Fruit fly (Drosophila melanogaster) whole organism, embryonic: ENCODE measurements around the gene CG17562.

ENCODE experiments used
- B-H2 ChIP-seq: fragments of 200-800 bp; sonication (Bioruptor generic); optimal IDR thresholded peaks from 2 replicates; lab custom pipeline; 2018; ENCODE audit warnings: missing biosample characterization, mild to moderate bottlenecking, missing genetic modification characterization
- C15 ChIP-seq: fragments of 200-800 bp; sonication (Bioruptor generic); IDR thresholded peaks from 3 replicates; pipeline ENCODE4 v1.3.6; 2022; ENCODE audit warnings: missing biosample characterization, missing genetic modification characterization
- CG10959 ChIP-seq: fragments of 200-800 bp; sonication (Bioruptor generic); IDR thresholded peaks from 2 replicates; pipeline ENCODE4 v1.3.6; 2022; ENCODE audit warnings: missing biosample characterization, missing genetic modification characterization
- CG11093 ChIP-seq: fragments of 200-800 bp; sonication (Bioruptor generic); IDR thresholded peaks from 3 replicates; pipeline ENCODE4 v1.3.6; 2022; ENCODE audit warnings: missing biosample characterization, missing genetic modification characterization
- CG11560 ChIP-seq: fragments of 200-800 bp; sonication (Bioruptor generic); IDR thresholded peaks from 3 replicates; pipeline ENCODE4 v1.3.6; 2022; ENCODE audit warnings: missing biosample characterization, missing genetic modification characterization
- CG12155 ChIP-seq: fragments of 200-800 bp; sonication (Bioruptor generic); optimal IDR thresholded peaks from 3 replicates; lab custom pipeline; 2016; ENCODE audit warnings: missing biosample characterization, missing genetic modification characterization
- CG13296 ChIP-seq: fragments of 200-800 bp; sonication (Bioruptor generic); optimal IDR thresholded peaks from 3 replicates; lab custom pipeline; 2018; ENCODE audit warnings: missing biosample characterization, mild to moderate bottlenecking, missing genetic modification characterization
- CG1602 ChIP-seq: fragments of 200-800 bp; sonication (Bioruptor generic); optimal IDR thresholded peaks from 3 replicates; lab custom pipeline; 2016; ENCODE audit warnings: missing biosample characterization, missing genetic modification characterization
- CG17802 ChIP-seq: fragments of 200-800 bp; sonication (Bioruptor generic); optimal IDR thresholded peaks from 2 replicates; lab custom pipeline; 2018; ENCODE audit warnings: missing biosample characterization, mild to moderate bottlenecking, missing genetic modification characterization, moderate library complexity
- CG31224 ChIP-seq: fragments of 200-800 bp; sonication (Bioruptor generic); IDR thresholded peaks from 2 replicates; pipeline ENCODE4 v1.3.6; 2022; ENCODE audit warnings: missing biosample characterization, missing genetic modification characterization
- CG3281 ChIP-seq: fragments of 200-800 bp; sonication (Bioruptor generic); optimal IDR thresholded peaks from 3 replicates; lab custom pipeline; 2017; ENCODE audit warnings: missing biosample characterization, mild to moderate bottlenecking, missing genetic modification characterization
- CG42726 ChIP-seq: fragments of 200-800 bp; sonication (Bioruptor generic); IDR thresholded peaks from 2 replicates; pipeline ENCODE4 v1.3.6; 2022; ENCODE audit warnings: missing biosample characterization, missing genetic modification characterization; ENCODE audit not compliant: partially characterized antibody
- CG43689 ChIP-seq: fragments of 200-800 bp; sonication (Bioruptor generic); IDR thresholded peaks from 2 replicates; pipeline ENCODE4 v1.3.6; 2022; ENCODE audit warnings: missing biosample characterization, missing genetic modification characterization
- CG4617 ChIP-seq: fragments of 200-800 bp; sonication (Bioruptor generic); optimal IDR thresholded peaks from 3 replicates; lab custom pipeline; 2016; ENCODE audit warnings: missing biosample characterization, missing genetic modification characterization, borderline replicate concordance
- CG7271 ChIP-seq: fragments of 200-800 bp; sonication (Bioruptor generic); optimal IDR thresholded peaks from 2 replicates; lab custom pipeline; 2018; ENCODE audit warnings: missing biosample characterization, mild to moderate bottlenecking, missing genetic modification characterization, moderate library complexity
- CoRest ChIP-seq: fragments of 200-800 bp; sonication (Bioruptor generic); optimal IDR thresholded peaks from 3 replicates; lab custom pipeline; 2018; ENCODE audit warnings: missing biosample characterization, mild to moderate bottlenecking, missing genetic modification characterization, moderate library complexity
- Dbx ChIP-seq: fragments of 200-800 bp; sonication (Bioruptor generic); IDR thresholded peaks from 3 replicates; pipeline ENCODE4 v1.3.6; 2022; ENCODE audit warnings: missing biosample characterization, missing genetic modification characterization
- Dip2 ChIP-seq: fragments of 200-800 bp; sonication (Bioruptor generic); IDR thresholded peaks from 2 replicates; pipeline ENCODE4 v1.3.6; 2022; ENCODE audit warnings: missing biosample characterization, missing genetic modification characterization
- Dip3 ChIP-seq: fragments of 200-800 bp; sonication (Bioruptor generic); optimal IDR thresholded peaks from 3 replicates; lab custom pipeline; 2016; ENCODE audit warnings: missing biosample characterization, missing genetic modification characterization
- Eip74EF ChIP-seq, 2 experiments: fragments of 200-800 bp in 1 of 2; fragments of >200 bp in 1 of 2; sonication (Bioruptor generic) in 1 of 2; optimal IDR thresholded peaks; 2 replicates each; lab custom pipeline; 2017 to 2019; ENCODE audit warnings: missing biosample characterization in 2 of 2, missing genetic modification characterization in 2 of 2, mild to moderate bottlenecking in 1 of 2, moderate library complexity in 1 of 2
- HLH4C ChIP-seq: fragments of 200-800 bp; sonication (Bioruptor generic); IDR thresholded peaks from 3 replicates; pipeline ENCODE4 v1.3.6; 2022; ENCODE audit warnings: missing biosample characterization, missing genetic modification characterization; ENCODE audit not compliant: partially characterized antibody
- Kr ChIP-seq: fragments of 200-800 bp; sonication (Bioruptor generic); optimal IDR thresholded peaks from 2 replicates; lab custom pipeline; 2017; ENCODE audit warnings: missing biosample characterization, mild to moderate bottlenecking, missing genetic modification characterization
- MBD-R2 ChIP-seq: fragments of 200-800 bp; sonication (Bioruptor generic); IDR thresholded peaks from 2 replicates; pipeline ENCODE4 v1.3.6; 2022; ENCODE audit warnings: missing biosample characterization, missing genetic modification characterization
- Nf-YB ChIP-seq: fragments of 200-800 bp; sonication (Bioruptor generic); optimal IDR thresholded peaks from 3 replicates; lab custom pipeline; 2019; ENCODE audit warnings: missing biosample characterization, mild to moderate bottlenecking, missing genetic modification characterization, moderate library complexity
- NfI ChIP-seq: fragments of 200-800 bp; sonication (Bioruptor generic); optimal IDR thresholded peaks from 3 replicates; lab custom pipeline; 2018; ENCODE audit warnings: missing biosample characterization, mild to moderate bottlenecking, missing genetic modification characterization, moderate library complexity
- Rfx ChIP-seq: fragments of 200-800 bp; sonication (Bioruptor generic); IDR thresholded peaks from 2 replicates; pipeline ENCODE4 v1.3.6; 2022; ENCODE audit warnings: missing biosample characterization, missing genetic modification characterization
- Sin3A ChIP-seq: fragments of >200 bp; optimal IDR thresholded peaks from 2 replicates; lab custom pipeline; 2018
- Sox100B ChIP-seq: fragments of 200-800 bp; sonication (Bioruptor generic); optimal IDR thresholded peaks from 3 replicates; lab custom pipeline; 2018; ENCODE audit warnings: missing biosample characterization, mild to moderate bottlenecking, missing genetic modification characterization
- Ssrp ChIP-seq: fragments of 200-800 bp; sonication (Bioruptor generic); optimal IDR thresholded peaks from 2 replicates; lab custom pipeline; 2018; ENCODE audit warnings: missing biosample characterization, mild to moderate bottlenecking, missing genetic modification characterization, moderate library complexity
- Stat92E ChIP-seq, 3 experiments: fragments of >200 bp in 2 of 3; fragments of 200-800 bp in 1 of 3; sonication (Bioruptor generic) in 1 of 3; optimal IDR thresholded peaks; 2 replicates each; lab custom pipeline; 2017 to 2019; ENCODE audit warnings: missing biosample characterization in 3 of 3, missing genetic modification characterization in 3 of 3, mild to moderate bottlenecking in 1 of 3, moderate library complexity in 1 of 3
- TFAM ChIP-seq: fragments of 200-800 bp; sonication (Bioruptor generic); optimal IDR thresholded peaks from 2 replicates; lab custom pipeline; 2017; ENCODE audit warnings: missing biosample characterization, missing genetic modification characterization, inconsistent platforms
- bigmax ChIP-seq: fragments of 200-800 bp; sonication (Bioruptor generic); optimal IDR thresholded peaks from 2 replicates; lab custom pipeline; 2018; ENCODE audit warnings: missing biosample characterization, mild to moderate bottlenecking, missing genetic modification characterization
- cas ChIP-seq: fragments of 200-800 bp; sonication (Bioruptor generic); IDR thresholded peaks from 2 replicates; pipeline ENCODE4 v1.3.6; 2022; ENCODE audit warnings: missing biosample characterization, missing genetic modification characterization
- crp ChIP-seq, 2 experiments: fragments of 200-800 bp; sonication (Bioruptor generic); optimal IDR thresholded peaks; 2 replicates in 1 of 2; 3 replicates in 1 of 2; lab custom pipeline; 2017; ENCODE audit warnings: missing biosample characterization in 2 of 2, missing genetic modification characterization in 2 of 2, mild to moderate bottlenecking in 1 of 2, moderate library complexity in 1 of 2
- fd102C ChIP-seq: fragments of 200-800 bp; sonication (Bioruptor generic); optimal IDR thresholded peaks from 2 replicates; lab custom pipeline; 2018; ENCODE audit warnings: missing biosample characterization, mild to moderate bottlenecking, missing genetic modification characterization, moderate library complexity
- gfzf ChIP-seq: fragments of 200-800 bp; sonication (Bioruptor generic); optimal IDR thresholded peaks from 2 replicates; lab custom pipeline; 2016; ENCODE audit warnings: missing biosample characterization, mild to moderate bottlenecking, missing genetic modification characterization, moderate library complexity
- grau ChIP-seq: fragments of 200-800 bp; optimal IDR thresholded peaks from 3 replicates; lab custom pipeline; 2019; ENCODE audit warnings: missing biosample characterization, mild to moderate bottlenecking, missing genetic modification characterization, moderate library complexity
- gt ChIP-seq: fragments of 200-800 bp; sonication (Bioruptor generic); IDR thresholded peaks from 2 replicates; pipeline ENCODE4 v1.3.6; 2022; ENCODE audit warnings: missing biosample characterization, missing genetic modification characterization
- ind ChIP-seq: fragments of 200-800 bp; sonication (Bioruptor generic); optimal IDR thresholded peaks from 3 replicates; lab custom pipeline; 2016; ENCODE audit warnings: missing biosample characterization, missing genetic modification characterization
- insv ChIP-seq, 2 experiments: fragments of 200-800 bp; sonication (Bioruptor generic); optimal IDR thresholded peaks; 3 replicates each; lab custom pipeline; 2016 to 2018; ENCODE audit warnings: missing biosample characterization in 2 of 2, missing genetic modification characterization in 2 of 2
- ken ChIP-seq: fragments of 200-800 bp; sonication (Bioruptor generic); IDR thresholded peaks from 3 replicates; pipeline ENCODE4 v1.3.6; 2022; ENCODE audit warnings: missing biosample characterization, missing genetic modification characterization
- psq ChIP-seq: fragments of 200-800 bp; sonication (Bioruptor generic); optimal IDR thresholded peaks from 2 replicates; lab custom pipeline; 2017; ENCODE audit warnings: missing biosample characterization, missing genetic modification characterization
- seq ChIP-seq: fragments of 200-800 bp; sonication (Bioruptor generic); IDR thresholded peaks from 2 replicates; pipeline ENCODE4 v1.3.6; 2022; ENCODE audit warnings: missing biosample characterization, missing genetic modification characterization
- slp2 ChIP-seq: fragments of 200-800 bp; sonication (Bioruptor generic); optimal IDR thresholded peaks from 2 replicates; lab custom pipeline; 2016; ENCODE audit warnings: missing biosample characterization, missing genetic modification characterization
- tio ChIP-seq: fragments of 200-800 bp; sonication (Bioruptor generic); optimal IDR thresholded peaks from 2 replicates; lab custom pipeline; 2017; ENCODE audit warnings: missing biosample characterization, missing genetic modification characterization, inconsistent platforms
- tna ChIP-seq: fragments of 200-800 bp; sonication (Bioruptor generic); IDR thresholded peaks from 2 replicates; pipeline ENCODE4 v1.3.6; 2022; ENCODE audit warnings: missing biosample characterization, missing genetic modification characterization; ENCODE audit not compliant: partially characterized antibody
- twi ChIP-seq: fragments of 200-800 bp; optimal IDR thresholded peaks from 2 replicates; lab custom pipeline; 2019; ENCODE audit warnings: missing biosample characterization, mild to moderate bottlenecking, missing genetic modification characterization, moderate library complexity
- vfl ChIP-seq: fragments of 200-800 bp; sonication (Bioruptor generic); optimal IDR thresholded peaks from 2 replicates; lab custom pipeline; 2016; ENCODE audit warnings: missing biosample characterization, missing genetic modification characterization

CG17562 gene

DNA sequence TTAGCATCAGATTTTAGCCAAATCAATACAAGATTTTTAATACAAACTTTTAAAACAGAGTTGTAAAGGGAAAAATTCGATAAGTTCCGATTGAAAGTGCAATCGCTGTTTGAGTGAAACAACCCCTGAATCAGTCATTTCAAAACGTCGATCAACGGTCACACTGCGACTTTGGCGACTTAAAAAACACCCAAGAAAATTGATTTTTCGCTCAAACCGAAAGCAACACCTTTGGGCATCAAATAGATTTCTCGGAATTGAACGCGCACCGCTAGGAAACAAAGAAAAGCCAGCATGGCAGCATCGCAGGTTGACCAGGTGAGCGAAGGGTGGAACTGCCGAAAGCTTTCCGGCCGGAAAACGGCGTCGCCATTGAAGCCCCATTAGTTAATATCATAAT, 28.5 kb downstream of the CG17562 start, which contains the start of gene Arl6IP1 (continued):
- TF ChIP-seq HLH4C (GFP tag; lab: Robert Waterston, UW) (peak; percentile 57), tna (GFP tag; lab: Robert Waterston, UW) (peak; percentile 50), Sin3A (peak; percentile 36), CG31224 (GFP tag; lab: Robert Waterston, UW) (no peak), TFAM (GFP tag; lab: Kevin White, UChicago) (no peak), CG4617 (GFP tag; lab: Kevin White, UChicago) (peak; percentile 67), CG11093 (GFP tag; lab: Robert Waterston, UW) (no peak), seq (GFP tag; lab: Robert Waterston, UW) (peak; percentile 30; the same call in 1 of the 2 replicates), cas (GFP tag; lab: Robert Waterston, UW) (no peak), bigmax (no peak), vfl (GFP tag; lab: Kevin White, UChicago) (no peak), fd102C (GFP tag; lab: Kevin White, UChicago) (no peak), C15 (no peak), ind (GFP tag; lab: Kevin White, UChicago) (no peak), CG7271 (no peak)

DNA sequence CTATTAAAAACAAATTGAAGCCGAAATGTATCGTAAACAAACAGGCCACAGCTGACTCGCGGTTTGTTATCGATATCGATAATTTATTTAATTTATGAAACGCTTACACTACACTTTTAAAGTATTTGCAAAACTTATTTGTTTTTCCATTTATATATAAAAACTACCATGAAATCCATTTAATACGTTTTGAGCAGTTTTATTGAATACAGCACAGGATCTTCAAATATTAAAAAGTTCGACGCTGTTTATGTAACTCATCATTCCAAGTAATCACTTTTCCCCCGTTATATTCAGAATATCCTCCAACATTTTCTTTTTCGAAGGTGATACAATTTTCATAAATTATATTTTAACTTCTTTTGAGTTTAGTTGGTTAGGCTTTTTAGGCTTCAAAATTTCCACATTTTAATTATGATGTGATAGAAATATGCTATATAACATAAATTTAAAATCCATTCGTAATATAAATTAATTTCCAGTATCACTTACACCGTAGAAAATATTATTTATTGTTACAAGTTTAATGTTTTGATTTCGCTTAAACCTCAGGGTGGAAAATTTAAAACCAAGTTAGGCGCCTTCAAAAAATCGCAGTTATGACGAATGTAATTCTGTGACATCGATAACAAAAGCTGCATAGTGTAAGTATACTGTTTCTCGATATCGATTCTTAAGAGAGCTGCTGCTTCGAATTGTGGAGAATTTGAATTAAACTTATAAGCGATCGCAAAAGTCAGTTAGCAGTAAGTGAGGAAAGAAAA, 32.0 kb downstream of the CG17562 start, which contains the start of the genes CG10324 and CCT3:
Gene CG10324 (minus strand): TSS at position 53 of the 764 bp plus-strand sequence.
Gene CCT3 (plus strand): TSS at position 654 of the 764 bp plus-strand sequence.
- TF ChIP-seq CG42726 (GFP tag; lab: Robert Waterston, UW) (no peak; the same call in 1 of the 2 replicates), crp (GFP tag; optimal IDR thresholded peaks at IDR 0.05; lab: Kevin White, UChicago) (peak; percentile 18 to 85), ken (GFP tag; lab: Robert Waterston, UW) (peak; percentile 74; the same call in 2 of the 3 replicates), Nf-YB (peak; percentile 42), CG43689 (GFP tag; lab: Robert Waterston, UW) (no peak), Dip3 (GFP tag; lab: Kevin White, UChicago) (peak; percentile 23), CoRest (peak; percentile 87), Stat92E (GFP tag; optimal IDR thresholded peaks at IDR 0.05; lab: Kevin White, UChicago) (no peak), gfzf (no peak), CG3281 (GFP tag; lab: Kevin White, UChicago) (peak; percentile 72), slp2 (GFP tag; lab: Kevin White, UChicago) (peak; percentile 21), CG11560 (no peak), gt (GFP tag; lab: Robert Waterston, UW) (peak; percentile 27; the same call in 1 of the 2 replicates), CG10959 (GFP tag; lab: Robert Waterston, UW) (no peak), tio (GFP tag; lab: Kevin White, UChicago) (no peak), grau (peak; percentile 78), Kr (GFP tag; lab: Kevin White, UChicago) (no peak), B-H2 (GFP tag; lab: Kevin White, UChicago) (peak; percentile 73), Ssrp (tag; lab: Kevin White, UChicago) (peak; percentile 73), Dbx (GFP tag; lab: Robert Waterston, UW) (peak; percentile 44; the same call in 1 of the 3 replicates), Dip2 (GFP tag; lab: Robert Waterston, UW) (no peak), CG13296 (peak; percentile 75), NfI (GFP tag; lab: Kevin White, UChicago) (peak; percentile 77), psq (GFP tag; lab: Kevin White, UChicago) (peak; percentile 16), CG12155 (GFP tag; lab: Kevin White, UChicago) (peak; percentile 22), twi (tag; lab: Kevin White, UChicago) (peak; percentile 62), Rfx (GFP tag; lab: Robert Waterston, UW) (peak; percentile 71), CG17802 (tag; lab: Kevin White, UChicago) (peak; percentile 56), insv (GFP tag; optimal IDR thresholded peaks at IDR 0.05; lab: Kevin White, UChicago) (peak in 1 of 2 experiments; percentile 37), MBD-R2 (peak; percentile 75), CG1602 (GFP tag; lab: Kevin White, UChicago) (peak; percentile 69), Sox100B (GFP tag; lab: Kevin White, UChicago) (no peak), Eip74EF (GFP tag; optimal IDR thresholded peaks at IDR 0.05; lab: Kevin White, UChicago) (no peak)
